Fruit fly (Drosophila melanogaster): Measurements from ENCODE around the gene mnd.

mnd gene

DNA sequence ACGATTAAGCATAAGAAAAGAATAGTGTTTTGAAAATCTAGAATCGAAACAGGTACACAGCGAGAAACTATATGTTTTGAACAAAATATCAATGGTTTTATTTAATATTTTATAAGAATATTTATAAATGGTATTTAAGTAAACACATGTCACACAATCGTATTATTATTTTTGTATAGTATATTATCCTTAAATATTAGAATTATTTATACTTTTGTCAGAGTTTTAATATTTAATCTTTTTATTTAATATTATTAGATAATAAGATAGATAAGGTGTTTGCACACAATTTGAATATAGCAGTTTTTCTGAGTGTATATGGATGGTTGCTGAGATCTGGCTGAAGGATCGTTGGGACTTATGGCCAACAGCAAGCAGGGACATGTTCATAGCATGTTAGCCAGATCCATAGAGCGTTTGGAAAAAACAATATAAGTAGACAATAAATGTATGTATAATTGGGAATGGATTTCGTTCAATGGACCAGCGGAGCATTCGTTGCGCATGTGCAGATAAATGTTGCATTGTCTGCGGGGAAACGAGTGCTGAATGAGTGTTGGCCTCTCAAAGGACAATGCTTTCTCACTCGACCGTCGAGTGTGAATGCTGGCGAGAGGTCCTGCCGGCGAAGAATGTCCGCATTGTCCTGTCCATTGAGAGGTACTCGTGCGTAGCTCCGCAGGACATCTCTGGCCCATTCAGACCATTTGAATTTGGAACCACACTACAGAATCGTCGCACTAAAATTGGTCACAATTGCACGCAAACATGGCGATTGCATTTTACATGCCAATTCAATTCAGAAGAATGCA is 31.8 kb upstream of the mnd start:
- no peak for TF ChIP-seq sv (GFP tag; optimal IDR thresholded peaks at IDR 0.05)
- no peak for TF ChIP-seq tai (GFP tag; optimal IDR thresholded peaks at IDR 0.05)
- TF ChIP-seq Hr83 (GFP tag; optimal IDR thresholded peaks at IDR 0.05; ENCODE audit: poor library complexity, severe bottlenecking): no peak
- no peak for TF ChIP-seq fru (GFP tag; optimal IDR thresholded peaks at IDR 0.05)
- no peak for TF ChIP-seq N (GFP tag; optimal IDR thresholded peaks at IDR 0.05)

DNA sequence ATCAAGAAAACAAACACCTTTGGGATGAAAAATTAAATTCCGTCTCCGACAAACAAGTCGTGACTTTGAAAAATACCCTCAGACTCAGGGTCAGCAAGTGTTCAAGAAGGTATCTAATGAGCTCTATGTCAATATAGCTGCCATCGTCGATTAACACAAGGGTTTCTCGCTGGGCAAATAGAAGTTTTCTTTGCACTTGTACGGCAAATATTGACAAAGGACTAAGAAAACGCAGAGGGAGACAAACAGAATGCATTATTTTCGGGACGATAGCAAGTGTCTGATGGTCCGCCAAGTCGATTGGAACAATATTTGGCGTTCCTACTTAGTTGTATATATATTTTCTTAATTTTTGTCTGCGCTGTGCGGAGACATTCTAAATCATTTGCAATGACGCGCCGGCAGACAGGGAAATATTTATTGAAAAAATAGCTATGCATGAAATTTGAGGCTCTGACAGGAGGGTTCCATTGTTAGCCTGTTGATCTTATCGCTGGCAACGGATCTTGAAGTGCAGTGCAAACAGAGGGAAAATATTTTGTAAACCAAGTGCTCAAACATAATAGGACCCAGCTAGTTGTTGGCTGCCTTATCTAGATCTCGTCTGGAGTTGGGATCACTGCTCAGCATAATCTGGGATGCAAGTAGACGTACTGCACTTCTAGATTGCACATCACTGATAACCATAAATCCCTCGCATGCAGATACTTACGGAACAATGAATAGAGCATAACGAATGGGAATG is 28.4 kb upstream of the mnd start:
- TF ChIP-seq Mio (GFP tag; optimal IDR thresholded peaks at IDR 0.05) (no peak), psq (GFP tag; optimal IDR thresholded peaks at IDR 0.05) (no peak), Myc (optimal IDR thresholded peaks at IDR 0.05) (no peak), HLH106 (tag; optimal IDR thresholded peaks at IDR 0.05) (no peak), usp (GFP tag; optimal IDR thresholded peaks at IDR 0.05) (no peak), Rel (GFP tag; optimal IDR thresholded peaks at IDR 0.05) (no peak), Rel (tag; optimal IDR thresholded peaks at IDR 0.05) (no peak), woc (GFP tag; optimal IDR thresholded peaks at IDR 0.05) (no peak), Hnf4 (GFP tag; optimal IDR thresholded peaks at IDR 0.05) (no peak), CG32264 (GFP tag; optimal IDR thresholded peaks at IDR 0.05) (no peak), dmrt93B (GFP tag; optimal IDR thresholded peaks at IDR 0.05) (no peak), Dfd (GFP tag; optimal IDR thresholded peaks at IDR 0.05) (no peak), ey (GFP tag; optimal IDR thresholded peaks at IDR 0.05) (no peak), lola (GFP tag; optimal IDR thresholded peaks at IDR 0.05) (no peak), rgr (GFP tag; optimal IDR thresholded peaks at IDR 0.05) (no peak), CG9705 (GFP tag; optimal IDR thresholded peaks at IDR 0.05) (no peak), dl (GFP tag; optimal IDR thresholded peaks at IDR 0.05; ENCODE audit: insufficient read depth in 1 of 2, partially characterized antibody in 2 of 2) (no peak)

DNA sequence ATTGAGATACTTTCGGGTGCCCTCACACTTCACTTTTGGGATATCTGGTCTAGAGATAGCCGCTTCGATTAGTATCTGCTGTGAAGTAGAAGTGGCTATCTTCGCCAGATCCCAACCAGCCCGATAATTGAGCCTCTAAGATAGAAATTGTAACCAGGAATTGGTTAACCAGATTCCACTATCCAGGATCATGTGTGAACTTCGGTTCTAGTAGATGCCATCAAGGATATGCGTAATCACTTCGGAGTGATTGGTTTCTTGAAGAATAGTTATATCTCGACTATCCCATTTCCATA is 27.9 kb upstream of the mnd start:
- no peak for TF ChIP-seq HLH106 (tag; optimal IDR thresholded peaks at IDR 0.05)
- TF ChIP-seq Dif (GFP tag; optimal IDR thresholded peaks at IDR 0.05; ENCODE audit: partially characterized antibody): no peak
- TF ChIP-seq h (GFP tag; optimal IDR thresholded peaks at IDR 0.05): no peak

DNA sequence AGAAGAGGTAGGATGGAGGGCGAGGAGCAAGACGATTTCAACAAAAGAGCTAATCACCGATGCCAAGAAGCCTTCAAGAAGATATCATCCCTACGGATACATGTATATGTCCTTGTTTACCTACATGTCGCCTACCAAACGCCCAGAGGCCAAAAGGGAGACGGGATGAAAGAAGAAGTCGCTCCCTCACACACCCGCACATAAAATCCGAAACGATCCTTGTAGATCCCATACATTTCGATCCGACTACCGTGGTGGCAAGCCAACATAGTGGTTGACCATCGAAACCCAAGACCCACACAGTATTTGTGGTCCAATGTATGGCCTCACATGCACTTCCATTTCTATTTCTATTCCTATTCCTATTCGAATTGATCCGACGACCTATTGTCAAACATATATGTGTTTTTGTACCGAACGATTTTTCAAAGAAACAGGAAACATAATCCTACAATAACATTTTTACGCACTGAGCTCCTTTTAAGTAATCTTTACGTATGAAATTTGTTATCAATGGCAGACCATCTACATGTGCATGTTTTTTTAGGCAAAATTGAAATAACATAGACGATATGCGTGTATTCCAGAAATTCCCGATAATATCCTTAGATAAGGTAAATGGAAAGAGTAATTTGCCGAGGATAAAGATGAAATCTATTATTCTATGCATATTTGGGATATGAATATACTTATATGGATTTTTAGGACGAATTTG is 26.1 kb upstream of the mnd start:
- TF ChIP-seq Dfd (GFP tag; optimal IDR thresholded peaks at IDR 0.05): no peak
- no peak for TF ChIP-seq rgr (GFP tag; optimal IDR thresholded peaks at IDR 0.05)
- TF ChIP-seq psq (GFP tag; optimal IDR thresholded peaks at IDR 0.05): no peak
- TF ChIP-seq HLH106 (tag; optimal IDR thresholded peaks at IDR 0.05): no peak
- no peak for TF ChIP-seq usp (GFP tag; optimal IDR thresholded peaks at IDR 0.05)
- no peak for TF ChIP-seq CG32264 (GFP tag; optimal IDR thresholded peaks at IDR 0.05)
- TF ChIP-seq Rel (GFP tag; optimal IDR thresholded peaks at IDR 0.05): no peak
- TF ChIP-seq Rel (tag; optimal IDR thresholded peaks at IDR 0.05): no peak
- TF ChIP-seq lola (GFP tag; optimal IDR thresholded peaks at IDR 0.05): no peak
- no peak for TF ChIP-seq ey (GFP tag; optimal IDR thresholded peaks at IDR 0.05)

DNA sequence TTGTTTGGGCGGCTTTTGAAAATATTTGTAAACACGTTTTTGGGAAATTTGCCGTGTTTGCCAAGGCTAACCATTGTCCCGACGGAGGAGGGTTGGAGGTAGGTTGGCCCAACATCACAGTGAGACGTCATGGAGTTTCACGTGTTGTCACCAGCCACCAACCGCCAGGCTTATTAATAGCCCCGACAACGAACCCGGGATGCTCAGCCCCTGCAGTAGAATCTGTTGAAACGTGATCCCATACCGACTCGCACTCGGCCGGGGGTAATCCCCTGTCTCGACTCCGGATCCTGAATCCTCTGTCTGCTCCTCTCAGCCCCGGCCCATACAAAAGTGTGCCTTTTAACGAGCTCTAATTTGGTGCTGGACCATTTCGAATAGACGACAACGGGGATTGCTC is 24.4 kb upstream of the mnd start:
- no peak for TF ChIP-seq fru (GFP tag; optimal IDR thresholded peaks at IDR 0.05)
- no peak for TF ChIP-seq Abd-B (GFP tag; optimal IDR thresholded peaks at IDR 0.05)
- TF ChIP-seq usp (GFP tag; optimal IDR thresholded peaks at IDR 0.05): no peak
- no peak for TF ChIP-seq tai (GFP tag; optimal IDR thresholded peaks at IDR 0.05)
- no peak for TF ChIP-seq foxo (GFP tag; optimal IDR thresholded peaks at IDR 0.05)
- no peak for TF ChIP-seq jim (GFP tag; optimal IDR thresholded peaks at IDR 0.05)
- TF ChIP-seq OdsH (GFP tag; optimal IDR thresholded peaks at IDR 0.05): no peak
- TF ChIP-seq CG32264 (GFP tag; optimal IDR thresholded peaks at IDR 0.05): no peak
- no peak for TF ChIP-seq dmrt93B (GFP tag; optimal IDR thresholded peaks at IDR 0.05)
- TF ChIP-seq CG9705 (GFP tag; optimal IDR thresholded peaks at IDR 0.05): no peak
- no peak for TF ChIP-seq GATAd (GFP tag; optimal IDR thresholded peaks at IDR 0.05)
- TF ChIP-seq psq (GFP tag; optimal IDR thresholded peaks at IDR 0.05): no peak
- TF ChIP-seq sv (GFP tag; optimal IDR thresholded peaks at IDR 0.05): no peak
- no peak for TF ChIP-seq lola (GFP tag; optimal IDR thresholded peaks at IDR 0.05)
